Fruit fly (Drosophila melanogaster): ENCODE measurements around the gene CG4686.

Gene CG4686

dm6 chr3R:19889603-19890187, 25.4 kb downstream of the CG4686 start (continued):
- TF ChIP-seq E2f2 (GFP tag; IDR thresholded peaks at IDR 0.05) (peak; percentile 46; the same call in 1 of the 2 replicates), CG2116 (GFP tag; optimal IDR thresholded peaks at IDR 0.05) (peak; percentile 15), cg (GFP tag; optimal IDR thresholded peaks at IDR 0.05) (peak; percentile 81), Optix (GFP tag; IDR thresholded peaks at IDR 0.05) (no peak), CG9437 (GFP tag; optimal IDR thresholded peaks at IDR 0.05) (peak; percentile 62), Tbp (GFP tag; optimal IDR thresholded peaks at IDR 0.05) (no peak), luna (GFP tag; optimal IDR thresholded peaks at IDR 0.05) (no peak), gcm (GFP tag; optimal IDR thresholded peaks at IDR 0.05) (peak; percentile 45), CkIIα-i1 (GFP tag; IDR thresholded peaks at IDR 0.05) (no peak), ATbp (GFP tag; optimal IDR thresholded peaks at IDR 0.05) (peak; percentile 52), Xrp1 (GFP tag; IDR thresholded peaks at IDR 0.05) (peak; percentile 24; the same call in 1 of the 2 replicates), CG6175 (GFP tag; IDR thresholded peaks at IDR 0.05) (0 out of 3 replicates have a peak, but pooled peaks have one; percentile 11), Med (GFP tag) (peak; percentile 72), Nf-YB (GFP tag; optimal IDR thresholded peaks at IDR 0.05) (peak; percentile 41), CG16813 (GFP tag; IDR thresholded peaks at IDR 0.05; ENCODE audit: partially characterized antibody) (no peak), ara (GFP tag; IDR thresholded peaks at IDR 0.05) (0 out of 2 replicates have a peak, but pooled peaks have one; percentile 7), Asciz (GFP tag; optimal IDR thresholded peaks at IDR 0.05) (peak; percentile 73), NC2α (GFP tag; optimal IDR thresholded peaks at IDR 0.05) (no peak), Fer1 (GFP tag; optimal IDR thresholded peaks at IDR 0.05) (peak; percentile 88), ci (GFP tag; IDR thresholded peaks at IDR 0.05) (0 out of 3 replicates have a peak, but pooled peaks have one; percentile 20), CG7839 (tag; optimal IDR thresholded peaks at IDR 0.05) (peak; percentile 89), tna (GFP tag; IDR thresholded peaks at IDR 0.05; ENCODE audit: partially characterized antibody) (no peak), CG10431 (GFP tag; optimal IDR thresholded peaks at IDR 0.05) (no peak), fd64A (GFP tag; optimal IDR thresholded peaks at IDR 0.05) (peak; percentile 16), CG13296 (GFP tag; optimal IDR thresholded peaks at IDR 0.05) (peak; percentile 86), vnd (GFP tag; IDR thresholded peaks at IDR 0.05; ENCODE audit: partially characterized antibody) (no peak), fd96Cb (tag; optimal IDR thresholded peaks at IDR 0.05) (peak; percentile 78), sima (GFP tag; optimal IDR thresholded peaks at IDR 0.05) (no peak), Mad (GFP tag; optimal IDR thresholded peaks at IDR 0.05) (no peak), CG6689 (GFP tag; IDR thresholded peaks at IDR 0.05) (0 out of 2 replicates have a peak, but pooled peaks have one; percentile 54), CG4617 (GFP tag; optimal IDR thresholded peaks at IDR 0.05; ENCODE audit: borderline replicate concordance) (no peak), Kr (GFP tag; optimal IDR thresholded peaks at IDR 0.05) (no peak), tgo (GFP tag; IDR thresholded peaks at IDR 0.05) (peak; percentile 55; the same call in 2 of the 3 replicates), CG33557 (GFP tag; optimal IDR thresholded peaks at IDR 0.05) (no peak), Aef1 (GFP tag; IDR thresholded peaks at IDR 0.05) (peak; percentile 58; the same call in 2 of the 3 replicates), Dbx (GFP tag; IDR thresholded peaks at IDR 0.05) (peak; percentile 77), chinmo (GFP tag; IDR thresholded peaks at IDR 0.05; ENCODE audit: partially characterized antibody) (peak; percentile 69; the same call in 3 of the 4 replicates), CG4854 (GFP tag; optimal IDR thresholded peaks at IDR 0.05) (no peak), cwo (GFP tag; optimal IDR thresholded peaks at IDR 0.05) (peak; percentile 84), cad (GFP tag; optimal IDR thresholded peaks at IDR 0.05) (no peak), CG6654 (GFP tag; optimal IDR thresholded peaks at IDR 0.05) (peak; percentile 69), crp (GFP tag; optimal IDR thresholded peaks at IDR 0.05) (no peak), gsb (GFP tag; IDR thresholded peaks at IDR 0.05) (0 out of 2 replicates have a peak, but pooled peaks have one; percentile 43), da (GFP tag; optimal IDR thresholded peaks at IDR 0.05) (no peak), dysf (GFP tag; IDR thresholded peaks at IDR 0.05) (peak; percentile 79), MBD-R2 (GFP tag; IDR thresholded peaks at IDR 0.05) (peak; percentile 36; the same call in 1 of the 2 replicates), p53 (GFP tag; optimal IDR thresholded peaks at IDR 0.05) (no peak), ap (GFP tag; IDR thresholded peaks at IDR 0.05) (no peak), Nf-YA (GFP tag; IDR thresholded peaks at IDR 0.05) (peak; percentile 22; the same call in 1 of the 2 replicates)

Data from whole organism, embryonic.